Fruit fly (Drosophila melanogaster) whole organism, prepupa: ENCODE measurements around the gene CG14866.

Experiments
- CG11294 ChIP-seq: fragments of 200-800 bp; sonication (Bioruptor generic); IDR thresholded peaks from 2 replicates; pipeline ENCODE4 v1.3.6; 2022; ENCODE audit warnings: missing biosample characterization, missing genetic modification characterization
- CG3032 ChIP-seq: fragments of 200-800 bp; optimal IDR thresholded peaks from 2 replicates; lab custom pipeline; 2019; ENCODE audit warnings: missing biosample characterization, mild to moderate bottlenecking, missing genetic modification characterization, moderate library complexity
- CG6276 ChIP-seq: fragments of 200-800 bp; sonication (Bioruptor generic); optimal IDR thresholded peaks from 2 replicates; lab custom pipeline; 2017; ENCODE audit warnings: missing biosample characterization, mild to moderate bottlenecking, missing genetic modification characterization
- CG8119 ChIP-seq: fragments of 200-800 bp; sonication (Bioruptor generic); IDR thresholded peaks from 3 replicates; pipeline ENCODE4 v1.3.6; 2022; ENCODE audit warnings: missing biosample characterization, missing genetic modification characterization
- CG8319 ChIP-seq: fragments of 200-800 bp; sonication (Bioruptor generic); optimal IDR thresholded peaks from 3 replicates; lab custom pipeline; 2016; ENCODE audit warnings: missing biosample characterization, missing genetic modification characterization
- Gug ChIP-seq: fragments of 200-800 bp; sonication (Bioruptor generic); IDR thresholded peaks from 2 replicates; pipeline ENCODE4 v1.3.6; 2022; ENCODE audit warnings: missing biosample characterization, missing genetic modification characterization
- OdsH ChIP-seq: fragments of 200-800 bp; sonication (Bioruptor generic); optimal IDR thresholded peaks from 3 replicates; lab custom pipeline; 2016; ENCODE audit warnings: missing biosample characterization, missing genetic modification characterization
- ss ChIP-seq, 2 experiments: fragments of 200-800 bp; sonication (Bioruptor generic); optimal IDR thresholded peaks; 2 replicates in 1 of 2; 3 replicates in 1 of 2; lab custom pipeline; 2017 to 2018; ENCODE audit warnings: mild to moderate bottlenecking in 2 of 2, missing biosample characterization in 2 of 2, missing genetic modification characterization in 2 of 2, moderate library complexity in 1 of 2
- topi ChIP-seq: fragments of 200-800 bp; sonication (Bioruptor generic); optimal IDR thresholded peaks from 3 replicates; lab custom pipeline; 2016; ENCODE audit warnings: missing biosample characterization, missing genetic modification characterization
- vri ChIP-seq: fragments of 200-800 bp; sonication (Bioruptor generic); optimal IDR thresholded peaks from 3 replicates; lab custom pipeline; 2016; ENCODE audit warnings: missing biosample characterization, mild to moderate bottlenecking, missing genetic modification characterization

dm6 chr3R:15320747-15321085 lies 4.4 kb downstream of the CG14866 start, which contains the start of gene ear:
- TF ChIP-seq OdsH (no peak), topi (no peak), CG3032 (tag; lab: Kevin White, UChicago) (no peak), CG8119 (GFP tag; lab: Robert Waterston, UW) (no peak), CG6276 (GFP tag; lab: Kevin White, UChicago) (no peak), vri (GFP tag; lab: Kevin White, UChicago) (no peak), Gug (GFP tag; lab: Robert Waterston, UW) (no peak), ss (GFP tag; optimal IDR thresholded peaks at IDR 0.05; lab: Kevin White, UChicago) (no peak), CG11294 (GFP tag; lab: Robert Waterston, UW) (no peak), CG8319 (GFP tag; lab: Kevin White, UChicago) (no peak)
